Worm (Caenorhabditis elegans): Measurements from ENCODE around the gene otub-4.

- TF ChIP-seq ceh-28 (tag; optimal IDR thresholded peaks at IDR 0.05): peak; percentile 71
- no peak for TF ChIP-seq unc-62 (GFP tag; optimal IDR thresholded peaks at IDR 0.05)
- no peak for TF ChIP-seq nhr-28 (tag; optimal IDR thresholded peaks at IDR 0.05)
- TF ChIP-seq skn-1 (tag; optimal IDR thresholded peaks at IDR 0.05): peak; percentile 5
- TF ChIP-seq pha-4 (tag; optimal IDR thresholded peaks at IDR 0.05): peak; percentile 91
- TF ChIP-seq ztf-11 (tag; optimal IDR thresholded peaks at IDR 0.05): no peak
- TF ChIP-seq nhr-12 (tag; optimal IDR thresholded peaks at IDR 0.05): no peak
- TF ChIP-seq lin-39 (tag; optimal IDR thresholded peaks at IDR 0.05): peak; percentile 88
- TF ChIP-seq nhr-77 (tag; optimal IDR thresholded peaks at IDR 0.05): no peak
- TF ChIP-seq ceh-82 (tag; optimal IDR thresholded peaks at IDR 0.05): peak; percentile 1
- TF ChIP-seq nhr-76 (tag; optimal IDR thresholded peaks at IDR 0.05): no peak
- peak; percentile 55 for TF ChIP-seq jun-1 (tag; optimal IDR thresholded peaks at IDR 0.05)
- TF ChIP-seq egl-5 (tag; optimal IDR thresholded peaks at IDR 0.05): peak; percentile 99
Measured at ce11 chrIV:3338676-3339075, 39.3 kb downstream of the otub-4 start, which contains the start of gene hrpa-1.
